Fruit fly (Drosophila melanogaster) whole organism, embryonic: ENCODE results near the gene DCTN1-p150.

Experiments used
- Abd-B ChIP-seq: fragments of 200-800 bp; sonication (Bioruptor generic); optimal IDR thresholded peaks from 2 replicates; lab custom pipeline; 2018; ENCODE audit warnings: missing biosample characterization, mild to moderate bottlenecking, missing genetic modification characterization, moderate library complexity
- Antp ChIP-seq: fragments of 200-800 bp; sonication (Bioruptor generic); optimal IDR thresholded peaks from 3 replicates; lab custom pipeline; 2016; ENCODE audit warnings: missing biosample characterization, missing genetic modification characterization
- Atf6 ChIP-seq: fragments of 200-800 bp; sonication (Bioruptor generic); IDR thresholded peaks from 2 replicates; pipeline ENCODE4 v1.3.6; 2022; ENCODE audit warnings: missing biosample characterization, missing genetic modification characterization
- CG12155 ChIP-seq: fragments of 200-800 bp; sonication (Bioruptor generic); optimal IDR thresholded peaks from 3 replicates; lab custom pipeline; 2016; ENCODE audit warnings: missing biosample characterization, missing genetic modification characterization
- CG14014 ChIP-seq: fragments of 200-800 bp; sonication (Bioruptor generic); IDR thresholded peaks from 2 replicates; pipeline ENCODE4 v1.3.6; 2022; ENCODE audit warnings: missing biosample characterization, missing genetic modification characterization
- CG15479 ChIP-seq: fragments of 200-800 bp; sonication (Bioruptor generic); optimal IDR thresholded peaks from 3 replicates; lab custom pipeline; 2019; ENCODE audit warnings: missing biosample characterization, mild to moderate bottlenecking, missing genetic modification characterization, moderate library complexity
- CG15601 ChIP-seq: fragments of 200-800 bp; sonication (Bioruptor generic); optimal IDR thresholded peaks from 3 replicates; lab custom pipeline; 2019; ENCODE audit warnings: missing biosample characterization, mild to moderate bottlenecking, missing genetic modification characterization, moderate library complexity
- CG1603 ChIP-seq: fragments of 200-800 bp; sonication (Bioruptor generic); optimal IDR thresholded peaks from 2 replicates; lab custom pipeline; 2019; ENCODE audit warnings: missing biosample characterization, mild to moderate bottlenecking, missing genetic modification characterization, moderate library complexity
- CG17802 ChIP-seq: fragments of 200-800 bp; sonication (Bioruptor generic); optimal IDR thresholded peaks from 2 replicates; lab custom pipeline; 2018; ENCODE audit warnings: missing biosample characterization, mild to moderate bottlenecking, missing genetic modification characterization, moderate library complexity
- CG2116 ChIP-seq: fragments of 200-800 bp; sonication (Bioruptor generic); optimal IDR thresholded peaks from 3 replicates; lab custom pipeline; 2018; ENCODE audit warnings: missing biosample characterization, mild to moderate bottlenecking, missing genetic modification characterization
- CG3065 ChIP-seq: fragments of 200-800 bp; sonication (Bioruptor generic); optimal IDR thresholded peaks from 2 replicates; lab custom pipeline; 2016; ENCODE audit warnings: missing biosample characterization, missing genetic modification characterization
- CG32532 ChIP-seq: fragments of 200-800 bp; sonication (Bioruptor generic); IDR thresholded peaks from 2 replicates; pipeline ENCODE4 v1.3.6; 2022; ENCODE audit warnings: missing biosample characterization, missing genetic modification characterization
- CG7357 ChIP-seq: fragments of 200-800 bp; sonication (Bioruptor generic); IDR thresholded peaks from 3 replicates; pipeline ENCODE4 v1.3.6; 2022; ENCODE audit warnings: missing biosample characterization, missing genetic modification characterization
- CG7556 ChIP-seq: fragments of 200-800 bp; sonication (Bioruptor generic); optimal IDR thresholded peaks from 2 replicates; lab custom pipeline; 2017; ENCODE audit warnings: missing biosample characterization, mild to moderate bottlenecking, missing genetic modification characterization
- CG7987 ChIP-seq: fragments of 200-800 bp; sonication (Bioruptor generic); optimal IDR thresholded peaks from 2 replicates; lab custom pipeline; 2018; ENCODE audit warnings: missing biosample characterization, mild to moderate bottlenecking, missing genetic modification characterization, moderate library complexity
- CG9609 ChIP-seq: fragments of 200-800 bp; sonication (Bioruptor generic); optimal IDR thresholded peaks from 3 replicates; lab custom pipeline; 2016; ENCODE audit warnings: missing biosample characterization, missing genetic modification characterization
- CkIIα-i1 ChIP-seq: fragments of 200-800 bp; sonication (Bioruptor generic); IDR thresholded peaks from 2 replicates; pipeline ENCODE4 v1.3.6; 2022; ENCODE audit warnings: missing biosample characterization, missing genetic modification characterization
- CoRest ChIP-seq: fragments of 200-800 bp; sonication (Bioruptor generic); optimal IDR thresholded peaks from 3 replicates; lab custom pipeline; 2018; ENCODE audit warnings: missing biosample characterization, mild to moderate bottlenecking, missing genetic modification characterization, moderate library complexity
- Elba2 ChIP-seq: fragments of 200-800 bp; sonication (Bioruptor generic); optimal IDR thresholded peaks from 3 replicates; lab custom pipeline; 2016; ENCODE audit warnings: missing biosample characterization, missing genetic modification characterization
- Ets65A ChIP-seq: fragments of 200-800 bp; sonication (Bioruptor generic); peaks from one replicate; lab custom pipeline; 2016; ENCODE audit warnings: missing biosample characterization, missing genetic modification characterization
- Ets97D ChIP-seq: fragments of 200-800 bp; sonication (Bioruptor generic); optimal IDR thresholded peaks from 3 replicates; lab custom pipeline; 2016; ENCODE audit warnings: missing biosample characterization, missing genetic modification characterization
- HmgZ ChIP-seq: fragments of 200-800 bp; sonication (Bioruptor generic); optimal IDR thresholded peaks from 2 replicates; lab custom pipeline; 2018; ENCODE audit warnings: missing biosample characterization, mild to moderate bottlenecking, missing genetic modification characterization
- Hmx ChIP-seq: fragments of 200-800 bp; sonication (Bioruptor generic); optimal IDR thresholded peaks from 2 replicates; lab custom pipeline; 2016; ENCODE audit warnings: missing biosample characterization, missing genetic modification characterization
- Hr39 ChIP-seq: fragments of >200 bp; optimal IDR thresholded peaks from 2 replicates; lab custom pipeline; 2017
- Kr ChIP-seq: fragments of 200-800 bp; sonication (Bioruptor generic); optimal IDR thresholded peaks from 2 replicates; lab custom pipeline; 2017; ENCODE audit warnings: missing biosample characterization, mild to moderate bottlenecking, missing genetic modification characterization
- Mad ChIP-seq: fragments of 200-800 bp; sonication (Bioruptor generic); optimal IDR thresholded peaks from 2 replicates; lab custom pipeline; 2016; ENCODE audit warnings: missing biosample characterization, missing genetic modification characterization
- PHDP ChIP-seq: fragments of 200-800 bp; sonication (Bioruptor generic); optimal IDR thresholded peaks from 3 replicates; lab custom pipeline; 2018; ENCODE audit warnings: missing biosample characterization, mild to moderate bottlenecking, missing genetic modification characterization, moderate library complexity
- Sry-β ChIP-seq: fragments of 200-800 bp; sonication (Bioruptor generic); optimal IDR thresholded peaks from 2 replicates; lab custom pipeline; 2018; ENCODE audit warnings: missing biosample characterization, mild to moderate bottlenecking, missing genetic modification characterization, moderate library complexity
- Ssrp ChIP-seq: fragments of 200-800 bp; sonication (Bioruptor generic); optimal IDR thresholded peaks from 2 replicates; lab custom pipeline; 2018; ENCODE audit warnings: missing biosample characterization, mild to moderate bottlenecking, missing genetic modification characterization, moderate library complexity
- Stat92E ChIP-seq, 3 experiments: fragments of >200 bp in 2 of 3; fragments of 200-800 bp in 1 of 3; sonication (Bioruptor generic) in 1 of 3; optimal IDR thresholded peaks; 2 replicates each; lab custom pipeline; 2017 to 2019; ENCODE audit warnings: missing biosample characterization in 3 of 3, missing genetic modification characterization in 3 of 3, mild to moderate bottlenecking in 1 of 3, moderate library complexity in 1 of 3
- Trl ChIP-seq, 3 experiments: fragments of >200 bp in 2 of 3; fragments of 200-800 bp in 1 of 3; sonication (Bioruptor generic) in 1 of 3; optimal IDR thresholded peaks; 2 replicates in 1 of 3; 3 replicates in 2 of 3; lab custom pipeline; 2016 to 2017; ENCODE audit warnings: missing biosample characterization in 1 of 3, missing genetic modification characterization in 1 of 3
- Usf ChIP-seq: fragments of 200-800 bp; sonication (Bioruptor generic); optimal IDR thresholded peaks from 2 replicates; lab custom pipeline; 2017; ENCODE audit warnings: missing genotype, missing biosample characterization, missing genetic modification characterization
- bab2 ChIP-seq: fragments of 200-800 bp; sonication (Bioruptor generic); optimal IDR thresholded peaks from 2 replicates; lab custom pipeline; 2016; ENCODE audit warnings: missing biosample characterization, missing genetic modification characterization
- bsh ChIP-seq, 2 experiments: fragments of 200-800 bp; sonication (Bioruptor generic); optimal IDR thresholded peaks; 2 replicates each; lab custom pipeline; 2017 to 2018; ENCODE audit warnings: mild to moderate bottlenecking in 2 of 2, missing biosample characterization in 2 of 2, missing genetic modification characterization in 2 of 2, moderate library complexity in 1 of 2
- da ChIP-seq: fragments of 200-800 bp; sonication (Bioruptor generic); optimal IDR thresholded peaks from 2 replicates; lab custom pipeline; 2016; ENCODE audit warnings: missing biosample characterization, missing genetic modification characterization
- danr ChIP-seq: fragments of 200-800 bp; sonication (Bioruptor generic); IDR thresholded peaks from 2 replicates; pipeline ENCODE4 v1.3.6; 2022; ENCODE audit warnings: missing biosample characterization, missing genetic modification characterization
- fd96Cb ChIP-seq: fragments of 200-800 bp; sonication (Bioruptor generic); optimal IDR thresholded peaks from 2 replicates; lab custom pipeline; 2018; ENCODE audit warnings: missing biosample characterization, mild to moderate bottlenecking, missing genetic modification characterization, moderate library complexity
- grau ChIP-seq: fragments of 200-800 bp; optimal IDR thresholded peaks from 3 replicates; lab custom pipeline; 2019; ENCODE audit warnings: missing biosample characterization, mild to moderate bottlenecking, missing genetic modification characterization, moderate library complexity
- gro ChIP-seq: fragments of 200-800 bp; sonication (Bioruptor generic); optimal IDR thresholded peaks from 2 replicates; lab custom pipeline; 2016; ENCODE audit warnings: missing biosample characterization, missing genetic modification characterization
- kay ChIP-seq: fragments of 200-800 bp; sonication (Bioruptor generic); optimal IDR thresholded peaks from 2 replicates; lab custom pipeline; 2016; ENCODE audit warnings: missing biosample characterization, missing genetic modification characterization
- lilli ChIP-seq: fragments of 200-800 bp; sonication (Bioruptor generic); optimal IDR thresholded peaks from 3 replicates; lab custom pipeline; 2016; ENCODE audit warnings: missing biosample characterization, missing genetic modification characterization
- p53 ChIP-seq: fragments of 200-800 bp; sonication (Bioruptor generic); optimal IDR thresholded peaks from 2 replicates; lab custom pipeline; 2016; ENCODE audit warnings: missing biosample characterization, missing genetic modification characterization
- pan ChIP-seq, 4 experiments: fragments of >200 bp in 3 of 4; fragments of 200-800 bp in 1 of 4; sonication (Bioruptor generic) in 1 of 4; optimal IDR thresholded peaks in 3 of 4; IDR thresholded peaks in 1 of 4; 2 replicates each; pipeline versions ENCODE4 v1.3.6 to Lab custom; 2017 to 2022; ENCODE audit warnings: missing biosample characterization in 2 of 4, missing genetic modification characterization in 2 of 4, mixed read lengths in 1 of 4
- sim ChIP-seq: fragments of 200-800 bp; sonication (Bioruptor generic); IDR thresholded peaks from 2 replicates; pipeline ENCODE4 v1.3.6; 2022; ENCODE audit warnings: missing biosample characterization, missing genetic modification characterization
- sob ChIP-seq: fragments of 200-800 bp; sonication (Bioruptor generic); IDR thresholded peaks from 2 replicates; pipeline ENCODE4 v1.3.6; 2022; ENCODE audit warnings: missing biosample characterization, missing genetic modification characterization
- tgo ChIP-seq: fragments of 200-800 bp; sonication (Bioruptor generic); IDR thresholded peaks from 3 replicates; pipeline ENCODE4 v1.3.6; 2022; ENCODE audit warnings: missing biosample characterization, missing genetic modification characterization
- trem ChIP-seq: fragments of 200-800 bp; optimal IDR thresholded peaks from 3 replicates; lab custom pipeline; 2019; ENCODE audit warnings: missing biosample characterization, mild to moderate bottlenecking, missing genetic modification characterization, moderate library complexity
- twi ChIP-seq: fragments of 200-800 bp; optimal IDR thresholded peaks from 2 replicates; lab custom pipeline; 2019; ENCODE audit warnings: missing biosample characterization, mild to moderate bottlenecking, missing genetic modification characterization, moderate library complexity

DCTN1-p150 gene

dm6 chr3L:13928769-13929594, at the start of gene DCTN1-p150, which contains the start of gene CG8833 (continued):
- TF ChIP-seq Trl (optimal IDR thresholded peaks at IDR 0.05; lab: Kevin White, UChicago) (no peak), Trl (GFP tag; optimal IDR thresholded peaks at IDR 0.05; lab: Kevin White, UChicago) (peak; percentile 10), da (GFP tag; lab: Kevin White, UChicago) (no peak), Usf (GFP tag; lab: Kevin White, UChicago) (no peak), fd96Cb (tag; lab: Kevin White, UChicago) (no peak), Kr (GFP tag; lab: Kevin White, UChicago) (no peak), CG7556 (GFP tag; lab: Kevin White, UChicago) (peak; percentile 20), Ets65A (peak; percentile 89), trem (tag; lab: Kevin White, UChicago) (peak; percentile 34), Ssrp (tag; lab: Kevin White, UChicago) (peak; percentile 31), bab2 (peak; percentile 33), CG7987 (no peak), grau (tag; lab: Kevin White, UChicago) (peak; percentile 47), HmgZ (tag; lab: Kevin White, UChicago) (peak; percentile 27), pan (optimal IDR thresholded peaks at IDR 0.05; lab: Kevin White, UChicago) (no peak), pan (GFP tag; optimal IDR thresholded peaks at IDR 0.05 in 1 of 2, IDR thresholded peaks at IDR 0.05 in 1 of 2) (peak in 1 of 2 experiments; percentile 36), Antp (GFP tag; lab: Kevin White, UChicago) (peak; percentile 39), Sry-β (GFP tag; lab: Kevin White, UChicago) (peak; percentile 67), CoRest (tag; lab: Kevin White, UChicago) (peak; percentile 71), sim (GFP tag; lab: Robert Waterston, UW) (no peak), Mad (GFP tag; lab: Kevin White, UChicago) (peak; percentile 9), bsh (GFP tag; optimal IDR thresholded peaks at IDR 0.05; lab: Kevin White, UChicago) (peak in 1 of 2 experiments; percentile 2), tgo (peak; percentile 37; the same call in 2 of the 3 replicates), danr (GFP tag; lab: Robert Waterston, UW) (no peak), Elba2 (GFP tag; lab: Kevin White, UChicago) (peak; percentile 50), twi (tag; lab: Kevin White, UChicago) (no peak), CG7357 (GFP tag; lab: Robert Waterston, UW) (no peak), CG2116 (GFP tag; lab: Kevin White, UChicago) (peak; percentile 55), CG14014 (GFP tag; lab: Robert Waterston, UW) (peak; percentile 51; the same call in 1 of the 2 replicates), lilli (peak; percentile 74), CG9609 (peak; percentile 49), Stat92E (GFP tag; optimal IDR thresholded peaks at IDR 0.05; lab: Kevin White, UChicago) (no peak), CG1603 (tag; lab: Kevin White, UChicago) (peak; percentile 37), p53 (GFP tag; lab: Kevin White, UChicago) (no peak), Abd-B (GFP tag; lab: Kevin White, UChicago) (peak; percentile 56), sob (no peak), kay (peak; percentile 25), Atf6 (0 out of 2 replicates have a peak, but pooled peaks have one; percentile 29), Ets97D (GFP tag; lab: Kevin White, UChicago) (peak; percentile 21), Hr39 (lab: Kevin White, UChicago) (no peak), CG3065 (GFP tag; lab: Kevin White, UChicago) (no peak), CG15479 (GFP tag; lab: Kevin White, UChicago) (peak; percentile 78), PHDP (peak; percentile 31), CG15601 (tag; lab: Kevin White, UChicago) (peak; percentile 13), CkIIα-i1 (no peak), CG12155 (GFP tag; lab: Kevin White, UChicago) (peak; percentile 54), gro (GFP tag; lab: Kevin White, UChicago) (no peak), CG32532 (GFP tag; lab: Robert Waterston, UW) (peak; percentile 51), CG17802 (no peak), Hmx (GFP tag; lab: Kevin White, UChicago) (no peak)
